Worm (Caenorhabditis elegans) whole organism, early embryonic: ENCODE results near the gene pqn-73.

Experiments used
- B0310.2 ChIP-seq: sonication (generic microtip); optimal IDR thresholded peaks from 2 replicates; lab custom pipeline; 2016; ENCODE audit warnings: mild to moderate bottlenecking, missing genetic modification characterization, missing compliant biosample characterization
- F13C5.2 ChIP-seq: sonication (generic microtip); optimal IDR thresholded peaks from 2 replicates; lab custom pipeline; 2017; ENCODE audit warnings: mild to moderate bottlenecking, missing genetic modification characterization, inconsistent platforms, missing compliant biosample characterization
- aly-1 ChIP-seq: sonication (generic microtip); optimal IDR thresholded peaks from 2 replicates; lab custom pipeline; 2016; ENCODE audit warnings: missing genetic modification characterization, missing compliant biosample characterization
- ama-1 ChIP-seq: fragments of 150-350 bp; optimal IDR thresholded peaks from 2 replicates; lab custom pipeline; 2014
- ceh-13 ChIP-seq: fragments of 200-800 bp; sonication (Bioruptor generic); optimal IDR thresholded peaks from 2 replicates; lab custom pipeline; 2018; ENCODE audit warnings: mild to moderate bottlenecking, missing genetic modification characterization, missing compliant biosample characterization
- ceh-36 ChIP-seq: sonication (generic microtip); optimal IDR thresholded peaks from 2 replicates; lab custom pipeline; 2016; ENCODE audit warnings: missing genetic modification characterization, inconsistent platforms, missing compliant biosample characterization
- ets-7 ChIP-seq: sonication (generic microtip); optimal IDR thresholded peaks from 2 replicates; lab custom pipeline; 2016; ENCODE audit warnings: missing genotype, missing genetic modification characterization, missing compliant biosample characterization
- hmg-4 ChIP-seq: fragments of 200-800 bp; sonication (Bioruptor generic); optimal IDR thresholded peaks from 2 replicates; lab custom pipeline; 2018; ENCODE audit warnings: mild to moderate bottlenecking, missing genetic modification characterization, missing compliant biosample characterization
- sea-1 ChIP-seq: fragments of 200-800 bp; sonication (Bioruptor generic); conservative IDR thresholded peaks from 2 replicates; pipeline ENCODE4 v1.3.6; 2022; ENCODE audit warnings: missing genetic modification characterization, missing compliant biosample characterization
- tbx-11 ChIP-seq: fragments of 200-800 bp; sonication (Bioruptor generic); IDR thresholded peaks from 2 replicates; pipeline ENCODE4 v1.3.6; 2022; ENCODE audit warnings: missing genetic modification characterization, missing compliant biosample characterization
- tbx-37 ChIP-seq: fragments of 200-800 bp; sonication (Bioruptor generic); conservative IDR thresholded peaks from 2 replicates; pipeline ENCODE4 v1.3.6; 2022; ENCODE audit warnings: missing genetic modification reagents, missing genetic modification characterization, missing compliant biosample characterization

ce11 chrII:8520625-8521024 lies 19.9 kb upstream of the pqn-73 start, which contains the start of gene cht-2:
- TF ChIP-seq hmg-4 (no peak), ama-1 (lab: Kevin White, UChicago) (no peak), tbx-11 (no peak), F13C5.2 (tag; lab: Kevin White, UChicago) (no peak), aly-1 (tag; lab: Kevin White, UChicago) (no peak), tbx-37 (no peak), ets-7 (no peak), ceh-36 (tag; lab: Kevin White, UChicago) (no peak), B0310.2 (tag; lab: Kevin White, UChicago) (no peak), ceh-13 (GFP tag; lab: Kevin White, UChicago) (no peak), sea-1 (no peak)
